Worm (Caenorhabditis elegans) whole organism, late embryonic: ENCODE measurements around the gene ser-1.

Source experiments
- K02D7.2 ChIP-seq: sonication (generic microtip); optimal IDR thresholded peaks from 2 replicates; lab custom pipeline; 2017; ENCODE audit warnings: mild to moderate bottlenecking, missing genetic modification characterization, missing compliant biosample characterization
- ceh-18 ChIP-seq: sonication (generic microtip); optimal IDR thresholded peaks from 2 replicates; lab custom pipeline; 2016; ENCODE audit warnings: missing genetic modification characterization, missing compliant biosample characterization
- ceh-24 ChIP-seq: sonication (generic microtip); optimal IDR thresholded peaks from 2 replicates; lab custom pipeline; 2016; ENCODE audit warnings: mild to moderate bottlenecking, missing genetic modification characterization, missing compliant biosample characterization
- mec-3 ChIP-seq: sonication (generic microtip); optimal IDR thresholded peaks from 2 replicates; lab custom pipeline; 2016; ENCODE audit warnings: borderline replicate concordance, missing genetic modification characterization, missing compliant biosample characterization
- ref-2 ChIP-seq: sonication (generic microtip); optimal IDR thresholded peaks from 2 replicates; lab custom pipeline; 2016; ENCODE audit warnings: missing genetic modification characterization, missing compliant biosample characterization
- tbx-2 ChIP-seq: sonication (generic microtip); optimal IDR thresholded peaks from 2 replicates; lab custom pipeline; 2016; ENCODE audit warnings: missing genetic modification characterization, missing compliant biosample characterization

DNA sequence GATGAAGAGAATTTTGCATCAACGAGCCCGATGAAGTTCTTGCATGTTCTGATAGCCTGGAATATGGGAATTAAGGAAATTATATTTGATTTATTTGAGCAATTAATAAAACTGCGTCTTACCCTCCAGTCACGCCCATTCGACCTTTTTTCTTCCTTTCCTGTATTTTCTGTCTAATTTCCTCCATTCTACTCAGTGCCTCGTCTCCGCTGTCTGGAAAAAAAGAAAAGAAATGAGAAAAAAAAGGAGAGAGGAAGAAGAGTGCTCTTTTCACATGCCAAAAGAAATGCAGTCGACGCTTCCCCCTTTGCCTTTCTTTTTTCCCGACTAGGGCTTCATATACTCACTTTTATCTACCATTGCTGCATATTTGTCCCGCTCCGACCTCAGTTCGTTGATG is 24.6 kb downstream of the ser-1 start:
- TF ChIP-seq ref-2 (tag; lab: Kevin White, UChicago) = no peak
- TF ChIP-seq ceh-18 (tag; lab: Kevin White, UChicago) = no peak
- no peak for TF ChIP-seq K02D7.2 (tag; lab: Kevin White, UChicago)
- no peak for TF ChIP-seq tbx-2 (tag; lab: Kevin White, UChicago)
- TF ChIP-seq ceh-24 (tag; lab: Kevin White, UChicago) = no peak
- TF ChIP-seq mec-3 (tag; lab: Kevin White, UChicago) = no peak
